Fruit fly (Drosophila melanogaster): Measurements from ENCODE around the gene CG45263.

Gene CG45263

dm6 chr3R:8521499-8521898 is 44.1 kb upstream of the CG45263 start, which contains the start of gene CG31454 (continued):
- no peak for TF ChIP-seq CG4404 (GFP tag; IDR thresholded peaks at IDR 0.05)
- no peak for TF ChIP-seq kay (GFP tag; optimal IDR thresholded peaks at IDR 0.05)
- TF ChIP-seq Hsf (GFP tag; optimal IDR thresholded peaks at IDR 0.05), result no peak
- TF ChIP-seq CG16813 (GFP tag; IDR thresholded peaks at IDR 0.05; ENCODE audit: partially characterized antibody), result no peak
- no peak for TF ChIP-seq CG9797 (GFP tag; optimal IDR thresholded peaks at IDR 0.05)
- TF ChIP-seq pfk (GFP tag; optimal IDR thresholded peaks at IDR 0.05), result no peak
- TF ChIP-seq Dbx (GFP tag; IDR thresholded peaks at IDR 0.05), result no peak
- TF ChIP-seq crp (GFP tag; optimal IDR thresholded peaks at IDR 0.05), result no peak
- TF ChIP-seq pb (GFP tag; optimal IDR thresholded peaks at IDR 0.05), result no peak
- TF ChIP-seq fd64A (GFP tag; optimal IDR thresholded peaks at IDR 0.05), result no peak
- no peak for TF ChIP-seq CG17361 (GFP tag; IDR thresholded peaks at IDR 0.05)
- TF ChIP-seq Lpt (GFP tag; optimal IDR thresholded peaks at IDR 0.05), result no peak
- no peak for TF ChIP-seq CG7786 (GFP tag; optimal IDR thresholded peaks at IDR 0.05)
- no peak for TF ChIP-seq Neu2 (GFP tag; optimal IDR thresholded peaks at IDR 0.05; ENCODE audit: borderline replicate concordance)
- no peak for TF ChIP-seq CG3065 (GFP tag; optimal IDR thresholded peaks at IDR 0.05)
- no peak for TF ChIP-seq CTCF (GFP tag; optimal IDR thresholded peaks at IDR 0.05)
- TF ChIP-seq bcd (GFP tag; optimal IDR thresholded peaks at IDR 0.05), result no peak
- TF ChIP-seq Atf3 (GFP tag; optimal IDR thresholded peaks at IDR 0.05), result no peak
- peak; percentile 60 for TF ChIP-seq Med (GFP tag)
- TF ChIP-seq CG7839 (tag; optimal IDR thresholded peaks at IDR 0.05), result no peak
- TF ChIP-seq CG30431 (GFP tag; optimal IDR thresholded peaks at IDR 0.05), result no peak
- TF ChIP-seq Lim3 (GFP tag; IDR thresholded peaks at IDR 0.05), result no peak
- TF ChIP-seq CG34376 (GFP tag; optimal IDR thresholded peaks at IDR 0.05), result peak; percentile 86
- no peak for TF ChIP-seq CG13296 (GFP tag; optimal IDR thresholded peaks at IDR 0.05)
- TF ChIP-seq NC2β (GFP tag; optimal IDR thresholded peaks at IDR 0.05), result no peak
- no peak for TF ChIP-seq CG13123 (GFP tag; optimal IDR thresholded peaks at IDR 0.05)
- TF ChIP-seq grn (GFP tag; optimal IDR thresholded peaks at IDR 0.05), result peak; percentile 17
- no peak for TF ChIP-seq HLHmδ (GFP tag; optimal IDR thresholded peaks at IDR 0.05)
- no peak for TF ChIP-seq nerfin-2 (GFP tag; IDR thresholded peaks at IDR 0.05; ENCODE audit: partially characterized antibody)
- no peak for TF ChIP-seq da (GFP tag; optimal IDR thresholded peaks at IDR 0.05)
- peak; percentile 76 for TF ChIP-seq exex (tag; optimal IDR thresholded peaks at IDR 0.05)
- TF ChIP-seq kah (GFP tag; optimal IDR thresholded peaks at IDR 0.05), result peak; percentile 16
- TF ChIP-seq Abd-B (GFP tag; optimal IDR thresholded peaks at IDR 0.05), result no peak
- no peak for TF ChIP-seq dati (GFP tag; IDR thresholded peaks at IDR 0.05)
- no peak for TF ChIP-seq CG11695 (GFP tag; IDR thresholded peaks at IDR 0.05)
- TF ChIP-seq CG3281 (GFP tag; optimal IDR thresholded peaks at IDR 0.05), result no peak
- TF ChIP-seq CkIIα-i1 (GFP tag; IDR thresholded peaks at IDR 0.05), result no peak
- no peak for TF ChIP-seq ara (GFP tag; IDR thresholded peaks at IDR 0.05)
- TF ChIP-seq CG32532 (GFP tag; IDR thresholded peaks at IDR 0.05), result no peak
- no peak for TF ChIP-seq sens (GFP tag)
- no peak for TF ChIP-seq ftz-f1 (GFP tag; optimal IDR thresholded peaks at IDR 0.05)
- no peak for TF ChIP-seq CG12155 (GFP tag; optimal IDR thresholded peaks at IDR 0.05)
- TF ChIP-seq aop (GFP tag; IDR thresholded peaks at IDR 0.05), result no peak
- TF ChIP-seq CG6854 (GFP tag; optimal IDR thresholded peaks at IDR 0.05), result no peak
- peak; percentile 11 for TF ChIP-seq Hey (tag; optimal IDR thresholded peaks at IDR 0.05)
- no peak for TF ChIP-seq CG11398 (GFP tag; optimal IDR thresholded peaks at IDR 0.05)
- TF ChIP-seq fu2 (GFP tag; optimal IDR thresholded peaks at IDR 0.05), result no peak
- no peak for TF ChIP-seq Sry-δ (GFP tag; optimal IDR thresholded peaks at IDR 0.05)

All from whole organism, embryonic.